Fruit fly (Drosophila melanogaster) whole organism, embryonic: ENCODE data around the gene Idgf3.

Experiments
- Adf1 ChIP-seq: fragments of 200-800 bp; sonication (Bioruptor generic); IDR thresholded peaks from 2 replicates; pipeline ENCODE4 v1.3.6; 2022; ENCODE audit warnings: missing biosample characterization, missing genetic modification characterization
- Antp ChIP-seq: fragments of 200-800 bp; sonication (Bioruptor generic); optimal IDR thresholded peaks from 3 replicates; lab custom pipeline; 2016; ENCODE audit warnings: missing biosample characterization, missing genetic modification characterization
- B-H1 ChIP-seq: fragments of 200-800 bp; sonication (Bioruptor generic); IDR thresholded peaks from 3 replicates; pipeline ENCODE4 v1.3.6; 2022; ENCODE audit warnings: missing biosample characterization, missing genetic modification characterization
- Bteb2 ChIP-seq: fragments of 200-800 bp; sonication (Bioruptor generic); optimal IDR thresholded peaks from 2 replicates; lab custom pipeline; 2016; ENCODE audit warnings: missing biosample characterization, missing genetic modification characterization
- CG10321 ChIP-seq: fragments of 200-800 bp; sonication (Bioruptor generic); IDR thresholded peaks from 2 replicates; pipeline ENCODE4 v1.3.6; 2022; ENCODE audit warnings: missing biosample characterization, missing genetic modification characterization
- CG11560 ChIP-seq: fragments of 200-800 bp; sonication (Bioruptor generic); IDR thresholded peaks from 3 replicates; pipeline ENCODE4 v1.3.6; 2022; ENCODE audit warnings: missing biosample characterization, missing genetic modification characterization
- CG12071 ChIP-seq: fragments of 200-800 bp; sonication (Bioruptor generic); optimal IDR thresholded peaks from 3 replicates; lab custom pipeline; 2018; ENCODE audit warnings: missing biosample characterization, mild to moderate bottlenecking, missing genetic modification characterization
- CG12659 ChIP-seq: fragments of 200-800 bp; sonication (Bioruptor generic); optimal IDR thresholded peaks from 3 replicates; lab custom pipeline; 2017; ENCODE audit warnings: mild to moderate bottlenecking, missing biosample characterization, missing genetic modification reagents, missing genetic modification characterization
- CG1529 ChIP-seq: fragments of 200-800 bp; sonication (Bioruptor generic); optimal IDR thresholded peaks from 3 replicates; lab custom pipeline; 2018; ENCODE audit warnings: missing biosample characterization, missing genetic modification characterization
- CG1647 ChIP-seq: fragments of 200-800 bp; sonication (Bioruptor generic); optimal IDR thresholded peaks from 3 replicates; lab custom pipeline; 2016; ENCODE audit warnings: missing biosample characterization, missing genetic modification characterization
- CG18011 ChIP-seq: fragments of 200-800 bp; sonication (Bioruptor generic); optimal IDR thresholded peaks from 2 replicates; lab custom pipeline; 2017; ENCODE audit warnings: missing biosample characterization, missing genetic modification characterization, mild to moderate bottlenecking, moderate library complexity, missing genotype
- CG30431 ChIP-seq: fragments of 200-800 bp; sonication (Bioruptor generic); optimal IDR thresholded peaks from 2 replicates; lab custom pipeline; 2017; ENCODE audit warnings: missing biosample characterization, missing genetic modification characterization
- CG31365 ChIP-seq: fragments of 200-800 bp; sonication (Bioruptor generic); optimal IDR thresholded peaks from 2 replicates; lab custom pipeline; 2018; ENCODE audit warnings: missing biosample characterization, mild to moderate bottlenecking, missing genetic modification characterization
- CG32772 ChIP-seq: fragments of 200-800 bp; sonication (Bioruptor generic); IDR thresholded peaks from 2 replicates; pipeline ENCODE4 v1.3.6; 2022; ENCODE audit warnings: missing biosample characterization, missing genetic modification characterization
- CG3838 ChIP-seq: fragments of 200-800 bp; sonication (Bioruptor generic); optimal IDR thresholded peaks from 3 replicates; lab custom pipeline; 2016; ENCODE audit warnings: missing biosample characterization, missing genetic modification characterization
- CG4328 ChIP-seq: fragments of 200-800 bp; sonication (Bioruptor generic); optimal IDR thresholded peaks from 3 replicates; lab custom pipeline; 2017; ENCODE audit warnings: missing biosample characterization, missing genetic modification reagents, missing genetic modification characterization
- CG6854 ChIP-seq: fragments of 200-800 bp; sonication (Bioruptor generic); optimal IDR thresholded peaks from 3 replicates; lab custom pipeline; 2017; ENCODE audit warnings: missing biosample characterization, mild to moderate bottlenecking, missing genetic modification characterization
- CG7839 ChIP-seq: fragments of 200-800 bp; sonication (Bioruptor generic); optimal IDR thresholded peaks from 3 replicates; lab custom pipeline; 2018; ENCODE audit warnings: missing biosample characterization, mild to moderate bottlenecking, missing genetic modification characterization, moderate library complexity
- CG7963 ChIP-seq: fragments of 200-800 bp; sonication (Bioruptor generic); IDR thresholded peaks from 3 replicates; pipeline ENCODE4 v1.3.6; 2022; ENCODE audit warnings: missing biosample characterization, missing genetic modification characterization; ENCODE audit not compliant: partially characterized antibody
- CG8478 ChIP-seq: fragments of >200 bp; optimal IDR thresholded peaks from 2 replicates; lab custom pipeline; 2018
- CG9215 ChIP-seq: fragments of 200-800 bp; sonication (Bioruptor generic); IDR thresholded peaks from 2 replicates; pipeline ENCODE4 v1.3.6; 2022; ENCODE audit warnings: missing biosample characterization, missing genetic modification characterization
- Dad ChIP-seq: fragments of 200-800 bp; sonication (Bioruptor generic); optimal IDR thresholded peaks from 3 replicates; lab custom pipeline; 2016; ENCODE audit warnings: missing biosample characterization, missing genetic modification characterization
- ERR ChIP-seq: fragments of 200-800 bp; sonication (Bioruptor generic); optimal IDR thresholded peaks from 2 replicates; lab custom pipeline; 2016; ENCODE audit warnings: missing biosample characterization, missing genetic modification characterization
- GATAe ChIP-seq: fragments of 200-800 bp; sonication (Bioruptor generic); conservative IDR thresholded peaks from 2 replicates; pipeline ENCODE4 v1.3.6; 2022; ENCODE audit warnings: missing biosample characterization, missing genetic modification characterization
- H2.0 ChIP-seq: fragments of 200-800 bp; sonication (Bioruptor generic); IDR thresholded peaks from 2 replicates; pipeline ENCODE4 v1.3.6; 2022; ENCODE audit warnings: missing biosample characterization, missing genetic modification characterization
- HLHmδ ChIP-seq: fragments of 200-800 bp; sonication (Bioruptor generic); optimal IDR thresholded peaks from 2 replicates; lab custom pipeline; 2018; ENCODE audit warnings: missing biosample characterization, mild to moderate bottlenecking, missing genetic modification characterization, moderate library complexity
- Hmx ChIP-seq: fragments of 200-800 bp; sonication (Bioruptor generic); optimal IDR thresholded peaks from 2 replicates; lab custom pipeline; 2016; ENCODE audit warnings: missing biosample characterization, missing genetic modification characterization
- Hr3 ChIP-seq: fragments of 200-800 bp; sonication (Bioruptor generic); optimal IDR thresholded peaks from 3 replicates; lab custom pipeline; 2016; ENCODE audit warnings: missing biosample characterization, missing genetic modification characterization
- Neu2 ChIP-seq: fragments of 200-800 bp; sonication (Bioruptor generic); optimal IDR thresholded peaks from 3 replicates; lab custom pipeline; 2016; ENCODE audit warnings: missing biosample characterization, missing genetic modification characterization, borderline replicate concordance
- ap ChIP-seq: fragments of 200-800 bp; sonication (Bioruptor generic); IDR thresholded peaks from 2 replicates; pipeline ENCODE4 v1.3.6; 2022; ENCODE audit warnings: missing biosample characterization, missing genetic modification characterization
- ase ChIP-seq: fragments of 200-800 bp; sonication (Bioruptor generic); IDR thresholded peaks from 3 replicates; pipeline ENCODE4 v1.3.6; 2022; ENCODE audit warnings: missing biosample characterization, missing genetic modification characterization
- az2 ChIP-seq: fragments of 200-800 bp; sonication (Bioruptor generic); optimal IDR thresholded peaks from 3 replicates; lab custom pipeline; 2016; ENCODE audit warnings: missing biosample characterization, missing genetic modification characterization
- bowl ChIP-seq: fragments of 200-800 bp; sonication (Bioruptor generic); IDR thresholded peaks from 2 replicates; pipeline ENCODE4 v1.3.6; 2022; ENCODE audit warnings: missing biosample characterization, missing genetic modification characterization
- chinmo ChIP-seq: fragments of 200-800 bp; sonication (Bioruptor generic); IDR thresholded peaks from 4 replicates; pipeline ENCODE4 v1.3.6; 2022; ENCODE audit warnings: missing biosample characterization, missing genetic modification characterization; ENCODE audit not compliant: partially characterized antibody
- chm ChIP-seq: fragments of 200-800 bp; sonication (Bioruptor generic); IDR thresholded peaks from 2 replicates; pipeline ENCODE4 v1.3.6; 2022; ENCODE audit warnings: missing biosample characterization, missing genetic modification characterization
- danr ChIP-seq: fragments of 200-800 bp; sonication (Bioruptor generic); IDR thresholded peaks from 2 replicates; pipeline ENCODE4 v1.3.6; 2022; ENCODE audit warnings: missing biosample characterization, missing genetic modification characterization
- esg ChIP-seq: fragments of 200-800 bp; sonication (Bioruptor generic); conservative IDR thresholded peaks from 2 replicates; pipeline ENCODE4 v1.3.6; 2022; ENCODE audit warnings: missing biosample characterization, missing genetic modification characterization
- fd102C ChIP-seq: fragments of 200-800 bp; sonication (Bioruptor generic); optimal IDR thresholded peaks from 2 replicates; lab custom pipeline; 2018; ENCODE audit warnings: missing biosample characterization, mild to moderate bottlenecking, missing genetic modification characterization, moderate library complexity
- grn ChIP-seq: fragments of 200-800 bp; sonication (Bioruptor generic); optimal IDR thresholded peaks from 3 replicates; lab custom pipeline; 2017; ENCODE audit warnings: missing biosample characterization, missing genetic modification characterization
- kay ChIP-seq: fragments of 200-800 bp; sonication (Bioruptor generic); optimal IDR thresholded peaks from 2 replicates; lab custom pipeline; 2016; ENCODE audit warnings: missing biosample characterization, missing genetic modification characterization
- maf-S ChIP-seq: fragments of 200-800 bp; sonication (Bioruptor generic); optimal IDR thresholded peaks from 2 replicates; lab custom pipeline; 2016; ENCODE audit warnings: missing biosample characterization, missing genetic modification characterization
- mirr ChIP-seq: fragments of 200-800 bp; sonication (Bioruptor generic); optimal IDR thresholded peaks from 3 replicates; lab custom pipeline; 2018; ENCODE audit warnings: missing biosample characterization, mild to moderate bottlenecking, missing genetic modification characterization
- nom ChIP-seq: fragments of 200-800 bp; sonication (Bioruptor generic); optimal IDR thresholded peaks from 2 replicates; lab custom pipeline; 2017; ENCODE audit warnings: missing biosample characterization, missing genetic modification characterization, mild to moderate bottlenecking, moderate library complexity, missing genetic modification reagents
- sens-2 ChIP-seq: fragments of 200-800 bp; sonication (Bioruptor generic); IDR thresholded peaks from 2 replicates; pipeline ENCODE4 v1.3.6; 2022; ENCODE audit warnings: missing biosample characterization, missing genetic modification characterization
- shn ChIP-seq: fragments of 200-800 bp; sonication (Bioruptor generic); optimal IDR thresholded peaks from 3 replicates; lab custom pipeline; 2016; ENCODE audit warnings: missing biosample characterization, missing genetic modification characterization
- slbo ChIP-seq: fragments of 200-800 bp; sonication (Bioruptor generic); IDR thresholded peaks from 2 replicates; pipeline ENCODE4 v1.3.6; 2022; ENCODE audit warnings: missing biosample characterization, missing genetic modification characterization
- sob ChIP-seq: fragments of 200-800 bp; sonication (Bioruptor generic); IDR thresholded peaks from 2 replicates; pipeline ENCODE4 v1.3.6; 2022; ENCODE audit warnings: missing biosample characterization, missing genetic modification characterization
- sug ChIP-seq: fragments of 200-800 bp; optimal IDR thresholded peaks from 2 replicates; lab custom pipeline; 2019; ENCODE audit warnings: missing biosample characterization, mild to moderate bottlenecking, missing genetic modification characterization, moderate library complexity
- tgo ChIP-seq: fragments of 200-800 bp; sonication (Bioruptor generic); IDR thresholded peaks from 3 replicates; pipeline ENCODE4 v1.3.6; 2022; ENCODE audit warnings: missing biosample characterization, missing genetic modification characterization
- tio ChIP-seq: fragments of 200-800 bp; sonication (Bioruptor generic); optimal IDR thresholded peaks from 2 replicates; lab custom pipeline; 2017; ENCODE audit warnings: missing biosample characterization, missing genetic modification characterization, inconsistent platforms
- tup ChIP-seq: fragments of 200-800 bp; sonication (Bioruptor generic); optimal IDR thresholded peaks from 2 replicates; lab custom pipeline; 2016; ENCODE audit warnings: missing biosample characterization, mild to moderate bottlenecking, missing genetic modification characterization, moderate library complexity
- unc-4 ChIP-seq: fragments of 200-800 bp; sonication (Bioruptor generic); IDR thresholded peaks from 2 replicates; pipeline ENCODE4 v1.3.6; 2022; ENCODE audit warnings: missing biosample characterization, missing genetic modification characterization; ENCODE audit not compliant: partially characterized antibody

Gene Idgf3

DNA sequence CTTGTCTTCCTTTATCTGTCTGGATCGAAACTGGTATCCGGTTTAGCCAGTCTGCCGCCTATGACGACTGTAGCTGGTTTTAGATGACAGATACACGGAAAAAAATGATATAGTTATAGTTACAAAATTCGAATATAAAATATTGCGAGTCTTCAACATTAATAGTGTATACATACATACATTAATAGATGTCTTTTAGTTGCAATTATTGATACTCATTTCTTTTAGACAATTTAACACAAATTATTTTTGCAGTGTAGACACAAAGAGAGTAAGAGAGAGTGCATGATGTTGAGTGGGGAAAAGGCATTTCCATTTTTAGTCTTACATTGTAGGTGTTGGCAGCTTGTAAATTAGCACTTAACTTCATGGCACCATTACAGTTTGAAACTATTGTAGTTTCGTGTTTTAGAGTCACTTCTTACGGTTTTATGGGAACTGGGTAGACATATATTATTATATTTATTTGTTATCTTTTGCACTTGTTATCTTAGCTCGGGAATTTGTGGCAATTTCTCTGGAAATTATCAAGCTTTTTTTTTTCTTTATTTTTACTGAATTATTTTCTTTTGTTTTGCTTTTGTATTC is 44.6 kb downstream of the Idgf3 start (continued):
- TF ChIP-seq CG4328 (no peak), shn (GFP tag; lab: Kevin White, UChicago) (peak; percentile 56), sob (GFP tag; lab: Robert Waterston, UW) (peak; percentile 82), tgo (GFP tag; lab: Robert Waterston, UW) (peak; percentile 80), CG10321 (GFP tag; lab: Robert Waterston, UW) (peak; percentile 42; the same call in 1 of the 2 replicates), CG7839 (tag; lab: Kevin White, UChicago) (peak; percentile 34), CG6854 (GFP tag; lab: Kevin White, UChicago) (no peak), slbo (GFP tag; lab: Robert Waterston, UW) (peak; percentile 81), Bteb2 (peak; percentile 79), fd102C (no peak), GATAe (GFP tag; lab: Robert Waterston, UW) (no peak), Hr3 (peak; percentile 84), bowl (GFP tag; lab: Robert Waterston, UW) (peak; percentile 71; the same call in 1 of the 2 replicates), CG7963 (GFP tag; lab: Robert Waterston, UW) (no peak), sens-2 (GFP tag; lab: Robert Waterston, UW) (peak; percentile 59; the same call in 1 of the 2 replicates), nom (no peak), sug (tag; lab: Kevin White, UChicago) (no peak), CG31365 (tag; lab: Kevin White, UChicago) (no peak), ap (GFP tag; lab: Robert Waterston, UW) (peak; percentile 72), tio (GFP tag; lab: Kevin White, UChicago) (peak; percentile 70), CG9215 (GFP tag; lab: Robert Waterston, UW) (no peak), CG3838 (GFP tag; lab: Kevin White, UChicago) (peak; percentile 74), ase (GFP tag; lab: Robert Waterston, UW) (no peak), esg (no peak), HLHmδ (GFP tag; lab: Kevin White, UChicago) (no peak), chm (GFP tag; lab: Robert Waterston, UW) (peak; percentile 91), B-H1 (GFP tag; lab: Robert Waterston, UW) (no peak), Neu2 (GFP tag; lab: Kevin White, UChicago) (no peak), maf-S (peak; percentile 66), CG30431 (GFP tag; lab: Kevin White, UChicago) (peak; percentile 71), CG11560 (tag; lab: Robert Waterston, UW) (no peak), CG32772 (GFP tag; lab: Robert Waterston, UW) (no peak), az2 (GFP tag; lab: Kevin White, UChicago) (peak; percentile 91), CG12659 (GFP tag; lab: Kevin White, UChicago) (peak; percentile 85), ERR (GFP tag; lab: Kevin White, UChicago) (no peak), kay (no peak), danr (no peak), CG12071 (no peak), chinmo (GFP tag; lab: Robert Waterston, UW) (no peak), mirr (GFP tag; lab: Kevin White, UChicago) (no peak), CG1647 (no peak), Antp (GFP tag; lab: Kevin White, UChicago) (no peak), Dad (no peak), CG1529 (GFP tag; lab: Kevin White, UChicago) (peak; percentile 83), CG8478 (lab: Kevin White, UChicago) (no peak), unc-4 (no peak), Adf1 (GFP tag; lab: Robert Waterston, UW) (no peak), CG18011 (GFP tag; lab: Kevin White, UChicago) (peak; percentile 7), tup (no peak), H2.0 (GFP tag; lab: Robert Waterston, UW) (peak; percentile 82), Hmx (GFP tag; lab: Kevin White, UChicago) (no peak), grn (GFP tag; lab: Kevin White, UChicago) (no peak)
